Worm (Caenorhabditis elegans) whole organism, young adult: ENCODE results near the gene ras-1.

Experiments
- F23B12.7 ChIP-seq: sonication (generic microtip); optimal IDR thresholded peaks from 2 replicates; lab custom pipeline; 2017; ENCODE audit warnings: missing genetic modification characterization, mild to moderate bottlenecking, missing compliant biosample characterization, antibody characterized with exemption, moderate library complexity; ENCODE audit not compliant: insufficient read depth
- F33H1.4 ChIP-seq: fragments of 200-800 bp; sonication (Bioruptor generic); IDR thresholded peaks from 2 replicates; pipeline ENCODE4 v1.3.6; 2022; ENCODE audit warnings: missing genetic modification reagents, missing genetic modification characterization, missing compliant biosample characterization
- F37B4.10 ChIP-seq: fragments of 200-800 bp; sonication (Bioruptor generic); IDR thresholded peaks from 2 replicates; pipeline ENCODE4 v1.3.6; 2022; ENCODE audit warnings: missing genetic modification characterization, missing compliant biosample characterization
- K12H6.12 ChIP-seq: fragments of 200-800 bp; sonication (Bioruptor generic); optimal IDR thresholded peaks from 2 replicates; lab custom pipeline; 2018; ENCODE audit warnings: mild to moderate bottlenecking, missing genetic modification characterization, missing compliant biosample characterization
- T26A5.8 ChIP-seq: sonication (generic microtip); optimal IDR thresholded peaks from 2 replicates; lab custom pipeline; 2016; ENCODE audit warnings: missing genetic modification characterization, missing compliant biosample characterization
- Y67H2A.10 ChIP-seq: fragments of 200-800 bp; sonication (Bioruptor generic); conservative IDR thresholded peaks from 2 replicates; pipeline ENCODE4 v1.3.6; 2022; ENCODE audit warnings: missing genetic modification reagents, missing genetic modification characterization, missing compliant biosample characterization
- ZK185.1 ChIP-seq: sonication (generic microtip); optimal IDR thresholded peaks from 2 replicates; lab custom pipeline; 2016; ENCODE audit warnings: mild to moderate bottlenecking, missing genetic modification characterization, missing compliant biosample characterization; ENCODE audit not compliant: poor library complexity, severe bottlenecking
- akir-1 ChIP-seq: fragments of 200-800 bp; sonication (Bioruptor generic); optimal IDR thresholded peaks from 2 replicates; lab custom pipeline; 2018; ENCODE audit warnings: mild to moderate bottlenecking, missing genetic modification characterization, moderate library complexity, missing compliant biosample characterization
- ama-1 ChIP-seq, 3 experiments: fragments of 150-350 bp in 1 of 3; sonication (generic microtip) in 2 of 3; optimal IDR thresholded peaks; 2 replicates each; lab custom pipeline; 2014 to 2018; ENCODE audit warnings: missing biosample characterization in 2 of 3, missing genetic modification characterization in 2 of 3, missing genetic modification reagents in 2 of 3
- atf-7 ChIP-seq: sonication (generic microtip); optimal IDR thresholded peaks from 2 replicates; lab custom pipeline; 2017; ENCODE audit warnings: mild to moderate bottlenecking, missing genetic modification characterization, missing compliant biosample characterization
- athp-1 ChIP-seq: sonication (generic microtip); optimal IDR thresholded peaks from 2 replicates; lab custom pipeline; 2017; ENCODE audit warnings: mild to moderate bottlenecking, missing genetic modification characterization, missing compliant biosample characterization
- attf-5 ChIP-seq: fragments of 200-800 bp; sonication (Bioruptor generic); optimal IDR thresholded peaks from 2 replicates; lab custom pipeline; 2018; ENCODE audit warnings: mild to moderate bottlenecking, missing genetic modification characterization, missing compliant biosample characterization
- bed-2 ChIP-seq: fragments of 200-800 bp; sonication (Bioruptor generic); IDR thresholded peaks from 2 replicates; pipeline ENCODE4 v1.3.6; 2022; ENCODE audit warnings: missing genetic modification reagents, missing genetic modification characterization, missing compliant biosample characterization
- cebp-1 ChIP-seq, 2 experiments: fragments of 200-800 bp in 1 of 2; sonication (Bioruptor generic) in 1 of 2; sonication (generic microtip) in 1 of 2; IDR thresholded peaks in 1 of 2; optimal IDR thresholded peaks in 1 of 2; 2 replicates each; pipeline versions ENCODE4 v1.3.6 to Lab custom; 2017 to 2022; ENCODE audit warnings: missing compliant biosample characterization in 2 of 2, missing genetic modification characterization in 2 of 2, mild to moderate bottlenecking in 1 of 2, missing genetic modification reagents in 1 of 2, moderate library complexity in 1 of 2
- ceh-27 ChIP-seq: fragments of 200-800 bp; sonication (Bioruptor generic); optimal IDR thresholded peaks from 2 replicates; lab custom pipeline; 2018; ENCODE audit warnings: mild to moderate bottlenecking, missing genetic modification characterization, moderate library complexity, missing compliant biosample characterization
- chd-7 ChIP-seq: sonication (generic microtip); optimal IDR thresholded peaks from 2 replicates; lab custom pipeline; 2016; ENCODE audit warnings: mild to moderate bottlenecking, missing genetic modification characterization, moderate library complexity, missing compliant biosample characterization
- die-1 ChIP-seq: sonication (generic microtip); optimal IDR thresholded peaks from 2 replicates; lab custom pipeline; 2016; ENCODE audit warnings: missing genotype, mild to moderate bottlenecking, missing genetic modification characterization, missing compliant biosample characterization
- dpff-1 ChIP-seq: sonication (generic microtip); optimal IDR thresholded peaks from 2 replicates; lab custom pipeline; 2017; ENCODE audit warnings: mild to moderate bottlenecking, missing genetic modification characterization, missing compliant biosample characterization
- efl-1 ChIP-seq: fragments of 150-350 bp; optimal IDR thresholded peaks from 2 replicates; lab custom pipeline; 2014; ENCODE audit warnings: missing biosample characterization, missing genetic modification reagents, missing genetic modification characterization
- ekl-4 ChIP-seq: fragments of 200-800 bp; sonication (Bioruptor generic); IDR thresholded peaks from 2 replicates; pipeline ENCODE4 v1.3.6; 2022; ENCODE audit warnings: missing genetic modification reagents, missing genetic modification characterization, missing compliant biosample characterization
- madf-6 ChIP-seq: fragments of 200-800 bp; sonication (Bioruptor generic); IDR thresholded peaks from 2 replicates; pipeline ENCODE4 v1.3.6; 2022; ENCODE audit warnings: missing genetic modification reagents, missing genetic modification characterization, missing compliant biosample characterization
- mxl-1 ChIP-seq: sonication (generic microtip); optimal IDR thresholded peaks from 2 replicates; lab custom pipeline; 2016; ENCODE audit warnings: missing genetic modification characterization, missing compliant biosample characterization
- nhr-179 ChIP-seq: sonication (generic microtip); optimal IDR thresholded peaks from 2 replicates; lab custom pipeline; 2016; ENCODE audit warnings: mild to moderate bottlenecking, missing genetic modification characterization, missing compliant biosample characterization
- nhr-27 ChIP-seq: fragments of 200-800 bp; sonication (Bioruptor generic); optimal IDR thresholded peaks from 2 replicates; lab custom pipeline; 2018; ENCODE audit warnings: mild to moderate bottlenecking, missing genetic modification characterization, moderate library complexity, missing compliant biosample characterization
- nhr-80 ChIP-seq: sonication (generic microtip); optimal IDR thresholded peaks from 2 replicates; lab custom pipeline; 2016; ENCODE audit warnings: missing genetic modification characterization, missing compliant biosample characterization
- snpc-1.1 ChIP-seq: sonication (generic microtip); optimal IDR thresholded peaks from 2 replicates; lab custom pipeline; 2017; ENCODE audit warnings: missing genetic modification characterization, mild to moderate bottlenecking, missing compliant biosample characterization, antibody characterized with exemption, moderate library complexity, missing genotype, missing genetic modification reagents; ENCODE audit not compliant: insufficient read depth
- snpc-1.3 ChIP-seq: sonication (generic microtip); optimal IDR thresholded peaks from 2 replicates; lab custom pipeline; 2017; ENCODE audit warnings: missing genetic modification characterization, mild to moderate bottlenecking, missing compliant biosample characterization, antibody characterized with exemption, moderate library complexity, missing genotype, missing genetic modification reagents; ENCODE audit not compliant: insufficient read depth
- snpc-4 ChIP-seq, 5 experiments: fragments of 150-350 bp in 1 of 5; sonication (generic microtip) in 4 of 5; optimal IDR thresholded peaks; 2 replicates each; lab custom pipeline; 2014 to 2018; ENCODE audit warnings: missing genetic modification characterization in 5 of 5, missing biosample characterization in 3 of 5, antibody characterized with exemption in 2 of 5, mild to moderate bottlenecking in 2 of 5, missing compliant biosample characterization in 2 of 5, missing genotype in 2 of 5, moderate library complexity in 2 of 5, missing genetic modification reagents in 1 of 5
- unc-130 ChIP-seq: sonication (generic microtip); optimal IDR thresholded peaks from 2 replicates; lab custom pipeline; 2016; ENCODE audit warnings: missing genetic modification reagents, missing genetic modification characterization, missing compliant biosample characterization
- unc-62 ChIP-seq: fragments of 150-350 bp; optimal IDR thresholded peaks from 2 replicates; lab custom pipeline; 2014; ENCODE audit warnings: missing biosample characterization, missing genetic modification reagents, missing genetic modification characterization
- xnd-1 ChIP-seq: sonication (generic microtip); optimal IDR thresholded peaks from 2 replicates; lab custom pipeline; 2016; ENCODE audit warnings: missing genotype, missing genetic modification reagents, missing genetic modification characterization, missing compliant biosample characterization
- zfh-2 ChIP-seq: fragments of 200-800 bp; sonication (Bioruptor generic); conservative IDR thresholded peaks from 2 replicates; pipeline ENCODE4 v1.3.6; 2022; ENCODE audit warnings: missing genetic modification reagents, missing genetic modification characterization, missing compliant biosample characterization
- ztf-3 ChIP-seq: fragments of 200-800 bp; sonication (Bioruptor generic); optimal IDR thresholded peaks from 2 replicates; lab custom pipeline; 2018; ENCODE audit warnings: mild to moderate bottlenecking, missing genetic modification characterization, missing compliant biosample characterization

ras-1 gene

ce11 chrII:12353816-12354215 lies 1.8 kb upstream of the ras-1 start (continued):
- no peak for TF ChIP-seq ekl-4 (GFP tag; lab: Robert Waterston, UW)
- no peak for TF ChIP-seq F37B4.10 (GFP tag; lab: Robert Waterston, UW)
- TF ChIP-seq snpc-4 (GFP tag; optimal IDR thresholded peaks at IDR 0.05; lab: Kevin White, UChicago): no peak
- TF ChIP-seq snpc-4 (tag; optimal IDR thresholded peaks at IDR 0.05; lab: Kevin White, UChicago): peak in 1 of 4 experiments; percentile 50
- TF ChIP-seq mxl-1 (tag; lab: Kevin White, UChicago): no peak
- peak; percentile 88 for TF ChIP-seq nhr-80 (tag; lab: Kevin White, UChicago)
- TF ChIP-seq ZK185.1 (tag; lab: Kevin White, UChicago): no peak
- TF ChIP-seq unc-62 (GFP tag; lab: Kevin White, UChicago): peak; percentile 91
- no peak for TF ChIP-seq atf-7 (tag; lab: Kevin White, UChicago)
- no peak for TF ChIP-seq chd-7 (tag; lab: Kevin White, UChicago)
- no peak for TF ChIP-seq xnd-1 (tag; lab: Kevin White, UChicago)
- TF ChIP-seq unc-130: no peak
- no peak for TF ChIP-seq nhr-27 (tag; lab: Kevin White, UChicago)

DNA sequence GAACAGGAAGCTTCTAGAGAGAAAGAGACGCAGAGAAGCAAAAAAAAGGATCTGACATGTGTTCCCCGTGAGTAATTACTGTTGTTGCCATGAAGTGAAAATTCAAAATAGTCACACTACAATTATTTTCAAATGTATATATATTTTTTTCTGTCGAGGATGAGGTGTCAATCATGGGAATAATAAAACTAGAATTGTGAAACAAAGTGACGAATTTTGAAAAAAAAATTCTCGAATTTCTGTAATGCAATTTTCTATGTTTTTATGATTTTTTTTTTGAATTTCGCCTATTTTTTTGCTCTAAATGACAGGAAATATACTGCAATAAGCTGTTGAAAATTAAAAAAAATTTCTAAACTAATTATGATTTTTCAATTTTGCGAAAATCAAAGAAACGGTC lies 1.1 kb upstream of the ras-1 start:
- TF ChIP-seq unc-62 (GFP tag; lab: Kevin White, UChicago) (peak; percentile 92), nhr-179 (tag; lab: Kevin White, UChicago) (no peak)

DNA sequence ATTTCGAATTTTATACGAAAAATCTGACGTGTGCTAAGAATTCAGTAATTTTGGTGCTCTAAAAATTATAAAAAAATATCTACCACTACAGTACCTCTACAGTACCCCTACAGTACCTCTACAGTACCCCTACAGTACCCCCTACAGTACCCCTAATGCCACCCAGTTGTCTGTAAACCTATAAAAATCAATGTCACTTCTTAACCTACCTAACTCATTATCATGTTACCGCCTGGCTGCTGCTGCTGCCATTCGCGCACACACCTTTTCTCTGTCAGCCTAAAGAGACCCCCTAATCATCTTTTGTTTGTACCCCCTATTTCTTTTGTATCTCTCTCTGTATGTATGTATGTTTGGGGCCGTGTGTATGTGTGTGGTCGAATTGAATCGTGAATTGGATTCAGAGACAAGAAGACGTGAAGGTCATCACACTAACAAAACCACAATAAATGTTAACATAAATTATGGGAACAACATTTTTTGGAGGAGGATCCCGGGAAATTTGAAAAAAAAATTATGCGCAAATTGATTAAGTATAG lies 1.2 kb downstream of the ras-1 start:
- TF ChIP-seq efl-1: no peak
- TF ChIP-seq snpc-4 (GFP tag; optimal IDR thresholded peaks at IDR 0.05; lab: Kevin White, UChicago): no peak
- TF ChIP-seq snpc-4 (tag; optimal IDR thresholded peaks at IDR 0.05; lab: Kevin White, UChicago): no peak
- TF ChIP-seq K12H6.12 (tag; lab: Kevin White, UChicago): no peak
- TF ChIP-seq dpff-1 (tag; lab: Kevin White, UChicago): no peak
- TF ChIP-seq madf-6 (GFP tag; lab: Robert Waterston, UW): no peak
- TF ChIP-seq bed-2: no peak
- TF ChIP-seq T26A5.8: no peak
- no peak for TF ChIP-seq die-1 (tag; lab: Kevin White, UChicago)
- TF ChIP-seq attf-5 (GFP tag; lab: Kevin White, UChicago): no peak
- no peak for TF ChIP-seq Y67H2A.10 (GFP tag; lab: Robert Waterston, UW)
- TF ChIP-seq F33H1.4 (GFP tag; lab: Robert Waterston, UW): no peak

ce11 chrII:12349866-12350265 lies 2.2 kb downstream of the ras-1 start:
- no peak for TF ChIP-seq madf-6 (GFP tag; lab: Robert Waterston, UW)
- TF ChIP-seq cebp-1 (GFP tag; IDR thresholded peaks at IDR 0.05; lab: Robert Waterston, UW): no peak
- TF ChIP-seq cebp-1 (tag; optimal IDR thresholded peaks at IDR 0.05; lab: Kevin White, UChicago): peak; percentile 4
- no peak for TF ChIP-seq snpc-1.3 (tag; lab: Kevin White, UChicago)
- no peak for TF ChIP-seq snpc-1.1 (tag; lab: Kevin White, UChicago)
- no peak for TF ChIP-seq ceh-27 (GFP tag; lab: Kevin White, UChicago)
- TF ChIP-seq bed-2: no peak
- no peak for TF ChIP-seq xnd-1 (tag; lab: Kevin White, UChicago)
- TF ChIP-seq zfh-2 (GFP tag; lab: Robert Waterston, UW): no peak
- no peak for TF ChIP-seq F23B12.7
- no peak for TF ChIP-seq ztf-3 (GFP tag; lab: Kevin White, UChicago)
- TF ChIP-seq ama-1 (optimal IDR thresholded peaks at IDR 0.05; lab: Kevin White, UChicago): no peak
- TF ChIP-seq ama-1 (GFP tag; optimal IDR thresholded peaks at IDR 0.05; lab: Kevin White, UChicago): no peak
- no peak for TF ChIP-seq akir-1 (GFP tag; lab: Kevin White, UChicago)
- peak; percentile 45 for TF ChIP-seq nhr-80 (tag; lab: Kevin White, UChicago)
- no peak for TF ChIP-seq athp-1 (tag; lab: Kevin White, UChicago)
- TF ChIP-seq F33H1.4 (GFP tag; lab: Robert Waterston, UW): no peak
- TF ChIP-seq atf-7 (tag; lab: Kevin White, UChicago): no peak
- no peak for TF ChIP-seq ZK185.1 (tag; lab: Kevin White, UChicago)
- TF ChIP-seq, all 124 proteins: peak for 2
